Fruit fly (Drosophila melanogaster) whole organism, prepupa: Measurements from ENCODE around the gene Tango6.

Source experiments
- CG10669 ChIP-seq: fragments of 200-800 bp; sonication (Bioruptor generic); optimal IDR thresholded peaks from 3 replicates; lab custom pipeline; 2018; ENCODE audit warnings: missing biosample characterization, mild to moderate bottlenecking, missing genetic modification characterization, moderate library complexity
- CG11294 ChIP-seq: fragments of 200-800 bp; sonication (Bioruptor generic); IDR thresholded peaks from 2 replicates; pipeline ENCODE4 v1.3.6; 2022; ENCODE audit warnings: missing biosample characterization, missing genetic modification characterization
- CG11762 ChIP-seq: fragments of 200-800 bp; sonication (Bioruptor generic); optimal IDR thresholded peaks from 3 replicates; lab custom pipeline; 2016; ENCODE audit warnings: missing biosample characterization, missing genetic modification characterization; ENCODE audit not compliant: insufficient read depth
- CG11902 ChIP-seq: fragments of 200-800 bp; sonication (Bioruptor generic); optimal IDR thresholded peaks from 3 replicates; lab custom pipeline; 2016; ENCODE audit warnings: missing biosample characterization, missing genetic modification characterization
- CG15336 ChIP-seq: fragments of 200-800 bp; sonication (Bioruptor generic); IDR thresholded peaks from 2 replicates; pipeline ENCODE4 v1.3.6; 2022; ENCODE audit warnings: missing biosample characterization, missing genetic modification characterization
- CG1621 ChIP-seq: fragments of 200-800 bp; sonication (Bioruptor generic); optimal IDR thresholded peaks from 3 replicates; lab custom pipeline; 2018; ENCODE audit warnings: missing biosample characterization, mild to moderate bottlenecking, missing genetic modification characterization
- CG3032 ChIP-seq: fragments of 200-800 bp; optimal IDR thresholded peaks from 2 replicates; lab custom pipeline; 2019; ENCODE audit warnings: missing biosample characterization, mild to moderate bottlenecking, missing genetic modification characterization, moderate library complexity
- CG31627 ChIP-seq: fragments of 200-800 bp; sonication (Bioruptor generic); optimal IDR thresholded peaks from 3 replicates; lab custom pipeline; 2016; ENCODE audit warnings: missing biosample characterization, missing genetic modification characterization
- CG32006 ChIP-seq: fragments of 200-800 bp; sonication (Bioruptor generic); optimal IDR thresholded peaks from 3 replicates; lab custom pipeline; 2017; ENCODE audit warnings: missing biosample characterization, mild to moderate bottlenecking, missing genetic modification characterization
- CG34406 ChIP-seq: fragments of 200-800 bp; sonication (Bioruptor generic); optimal IDR thresholded peaks from 3 replicates; lab custom pipeline; 2016; ENCODE audit warnings: missing biosample characterization, missing genetic modification characterization
- CG3919 ChIP-seq: fragments of 200-800 bp; sonication (Bioruptor generic); optimal IDR thresholded peaks from 3 replicates; lab custom pipeline; 2016; ENCODE audit warnings: missing biosample characterization, missing genetic modification characterization
- CG4318 ChIP-seq: fragments of 200-800 bp; sonication (Bioruptor generic); optimal IDR thresholded peaks from 3 replicates; lab custom pipeline; 2017; ENCODE audit warnings: missing biosample characterization, mild to moderate bottlenecking, missing genetic modification characterization
- CG6276 ChIP-seq: fragments of 200-800 bp; sonication (Bioruptor generic); optimal IDR thresholded peaks from 2 replicates; lab custom pipeline; 2017; ENCODE audit warnings: missing biosample characterization, mild to moderate bottlenecking, missing genetic modification characterization
- CG6792 ChIP-seq: fragments of 200-800 bp; sonication (Bioruptor generic); optimal IDR thresholded peaks from 3 replicates; lab custom pipeline; 2016; ENCODE audit warnings: missing biosample characterization, missing genetic modification characterization
- CG6808 ChIP-seq: fragments of 200-800 bp; sonication (Bioruptor generic); optimal IDR thresholded peaks from 3 replicates; lab custom pipeline; 2017; ENCODE audit warnings: missing biosample characterization, missing genetic modification characterization, mild to moderate bottlenecking, moderate library complexity, missing genetic modification reagents
- CG6854 ChIP-seq: fragments of 200-800 bp; sonication (Bioruptor generic); optimal IDR thresholded peaks from 2 replicates; lab custom pipeline; 2017; ENCODE audit warnings: missing biosample characterization, mild to moderate bottlenecking, missing genetic modification characterization
- CG7368 ChIP-seq: fragments of 200-800 bp; sonication (Bioruptor generic); optimal IDR thresholded peaks from 3 replicates; lab custom pipeline; 2016; ENCODE audit warnings: missing biosample characterization, missing genetic modification characterization
- CG8632 ChIP-seq: fragments of 200-800 bp; sonication (Bioruptor generic); optimal IDR thresholded peaks from 3 replicates; lab custom pipeline; 2016; ENCODE audit warnings: missing biosample characterization, missing genetic modification characterization
- CG9139 ChIP-seq: fragments of 200-800 bp; sonication (Bioruptor generic); optimal IDR thresholded peaks from 3 replicates; lab custom pipeline; 2017; ENCODE audit warnings: missing biosample characterization, mild to moderate bottlenecking, missing genetic modification characterization
- Eip78C ChIP-seq: fragments of 200-800 bp; sonication (Bioruptor generic); peaks from one replicate; lab custom pipeline; 2016; ENCODE audit warnings: missing biosample characterization, missing genetic modification characterization
- Eip93F ChIP-seq: fragments of 200-800 bp; sonication (Bioruptor generic); optimal IDR thresholded peaks from 2 replicates; lab custom pipeline; 2016; ENCODE audit warnings: missing biosample characterization, mild to moderate bottlenecking, missing genetic modification characterization
- Ets21C ChIP-seq: fragments of 200-800 bp; sonication (Bioruptor generic); optimal IDR thresholded peaks from 3 replicates; lab custom pipeline; 2016; ENCODE audit warnings: missing biosample characterization, missing genetic modification characterization
- Ets96B ChIP-seq: fragments of 200-800 bp; optimal IDR thresholded peaks from 2 replicates; lab custom pipeline; 2019; ENCODE audit warnings: missing biosample characterization, mild to moderate bottlenecking, missing genetic modification characterization, moderate library complexity
- Hr38 ChIP-seq: sonication (Bioruptor generic); optimal IDR thresholded peaks from 2 replicates; lab custom pipeline; 2016; ENCODE audit warnings: missing biosample characterization, missing genetic modification characterization
- Hr39 ChIP-seq: fragments of 200-800 bp; sonication (Bioruptor generic); optimal IDR thresholded peaks from 2 replicates; lab custom pipeline; 2016; ENCODE audit warnings: missing biosample characterization, missing genetic modification characterization
- Lpt ChIP-seq: fragments of 200-800 bp; sonication (Bioruptor generic); optimal IDR thresholded peaks from 3 replicates; lab custom pipeline; 2016; ENCODE audit warnings: missing biosample characterization, missing genetic modification characterization
- Met ChIP-seq: fragments of 200-800 bp; sonication (Bioruptor generic); optimal IDR thresholded peaks from 3 replicates; lab custom pipeline; 2016; ENCODE audit warnings: missing biosample characterization, missing genetic modification characterization
- Smox ChIP-seq: fragments of 200-800 bp; sonication (Bioruptor generic); optimal IDR thresholded peaks from 3 replicates; lab custom pipeline; 2016; ENCODE audit warnings: missing biosample characterization, missing genetic modification characterization
- Sox102F ChIP-seq: fragments of 200-800 bp; sonication (Bioruptor generic); optimal IDR thresholded peaks from 2 replicates; lab custom pipeline; 2016; ENCODE audit warnings: missing biosample characterization, mild to moderate bottlenecking, missing genetic modification characterization
- Sox14 ChIP-seq: fragments of 200-800 bp; sonication (Bioruptor generic); optimal IDR thresholded peaks from 3 replicates; lab custom pipeline; 2016; ENCODE audit warnings: missing biosample characterization, missing genetic modification characterization
- Sox15 ChIP-seq: fragments of 200-800 bp; sonication (Bioruptor generic); optimal IDR thresholded peaks from 3 replicates; lab custom pipeline; 2016; ENCODE audit warnings: missing biosample characterization, missing genetic modification characterization
- achi ChIP-seq: fragments of 200-800 bp; sonication (Bioruptor generic); optimal IDR thresholded peaks from 3 replicates; lab custom pipeline; 2016; ENCODE audit warnings: missing biosample characterization, missing genetic modification characterization
- acj6 ChIP-seq: fragments of 200-800 bp; sonication (Bioruptor generic); optimal IDR thresholded peaks from 3 replicates; lab custom pipeline; 2016; ENCODE audit warnings: missing biosample characterization, missing genetic modification characterization
- dac ChIP-seq: fragments of 200-800 bp; sonication (Bioruptor generic); optimal IDR thresholded peaks from 2 replicates; lab custom pipeline; 2017; ENCODE audit warnings: missing biosample characterization, mild to moderate bottlenecking, missing genetic modification characterization
- eg ChIP-seq: fragments of 200-800 bp; sonication (Bioruptor generic); IDR thresholded peaks from 3 replicates; pipeline ENCODE4 v1.3.6; 2022; ENCODE audit warnings: missing biosample characterization, missing genetic modification characterization
- esn ChIP-seq: fragments of 200-800 bp; sonication (Bioruptor generic); optimal IDR thresholded peaks from 2 replicates; lab custom pipeline; 2016; ENCODE audit warnings: missing biosample characterization, mild to moderate bottlenecking, missing genetic modification characterization, moderate library complexity
- fd59A ChIP-seq: fragments of 200-800 bp; sonication (Bioruptor generic); optimal IDR thresholded peaks from 2 replicates; lab custom pipeline; 2017; ENCODE audit warnings: missing biosample characterization, mild to moderate bottlenecking, missing genetic modification characterization, missing genetic modification reagents
- fkh ChIP-seq: fragments of 200-800 bp; sonication (Bioruptor generic); optimal IDR thresholded peaks from 3 replicates; lab custom pipeline; 2017; ENCODE audit warnings: missing biosample characterization, mild to moderate bottlenecking, missing genetic modification characterization, moderate library complexity
- lz ChIP-seq: fragments of 200-800 bp; sonication (Bioruptor generic); optimal IDR thresholded peaks from 3 replicates; lab custom pipeline; 2016; ENCODE audit warnings: missing biosample characterization, missing genetic modification characterization
- net ChIP-seq: fragments of 200-800 bp; sonication (Bioruptor generic); optimal IDR thresholded peaks from 3 replicates; lab custom pipeline; 2016; ENCODE audit warnings: missing biosample characterization, missing genetic modification characterization
- salr ChIP-seq, 2 experiments: fragments of 200-800 bp; sonication (Bioruptor generic); optimal IDR thresholded peaks; 3 replicates each; lab custom pipeline; 2016 to 2018; ENCODE audit warnings: missing biosample characterization in 2 of 2, missing genetic modification characterization in 2 of 2, mild to moderate bottlenecking in 1 of 2
- spab ChIP-seq: fragments of 200-800 bp; sonication (Bioruptor generic); optimal IDR thresholded peaks from 2 replicates; lab custom pipeline; 2017; ENCODE audit warnings: missing biosample characterization, mild to moderate bottlenecking, missing genetic modification characterization, missing genetic modification reagents
- ss ChIP-seq, 2 experiments: fragments of 200-800 bp; sonication (Bioruptor generic); optimal IDR thresholded peaks; 2 replicates in 1 of 2; 3 replicates in 1 of 2; lab custom pipeline; 2017 to 2018; ENCODE audit warnings: mild to moderate bottlenecking in 2 of 2, missing biosample characterization in 2 of 2, missing genetic modification characterization in 2 of 2, moderate library complexity in 1 of 2
- svp ChIP-seq: fragments of 200-800 bp; sonication (Bioruptor generic); peaks from one replicate; lab custom pipeline; 2016; ENCODE audit warnings: missing biosample characterization, missing genetic modification characterization
- topi ChIP-seq: fragments of 200-800 bp; sonication (Bioruptor generic); optimal IDR thresholded peaks from 3 replicates; lab custom pipeline; 2016; ENCODE audit warnings: missing biosample characterization, missing genetic modification characterization

Gene Tango6

DNA sequence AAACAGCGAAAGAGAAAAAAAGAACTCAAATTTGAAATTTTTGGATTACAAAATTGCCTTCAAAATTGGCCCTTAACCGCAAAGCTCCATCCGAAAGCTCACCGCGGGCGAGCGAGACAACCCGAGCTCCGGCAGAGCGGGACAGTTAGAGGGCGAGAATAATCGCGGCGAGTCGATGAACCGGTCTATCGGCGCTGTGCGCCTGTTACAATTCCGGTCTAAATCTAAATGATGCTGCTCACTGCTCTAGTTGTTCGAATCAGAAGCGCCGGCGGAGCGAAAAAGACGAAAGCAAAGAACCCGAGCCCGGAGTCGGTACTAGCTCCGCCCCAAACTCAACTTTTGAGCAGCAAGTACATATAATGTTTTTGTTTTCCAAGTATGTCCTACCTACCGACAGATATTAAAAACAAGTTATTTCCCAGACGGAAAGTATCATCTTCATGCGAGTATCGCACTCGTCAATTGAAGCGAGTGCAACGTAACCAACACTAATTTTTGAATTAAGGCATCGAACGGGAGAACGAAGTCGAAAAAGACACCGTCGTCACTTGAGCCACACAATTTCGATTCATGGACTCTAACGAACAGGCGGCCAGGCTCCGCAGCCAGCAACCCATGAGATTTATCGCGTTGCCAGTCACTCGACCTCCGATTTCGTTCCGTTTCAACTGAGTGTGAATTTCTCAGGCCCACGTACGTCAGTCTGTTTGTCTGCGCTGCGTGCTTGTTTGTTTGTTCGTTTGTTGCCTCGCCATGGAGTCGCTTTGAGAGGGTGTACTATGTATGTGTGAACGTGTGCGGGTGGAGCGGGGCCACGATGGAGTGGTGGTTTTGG is 24.4 kb upstream of the Tango6 start (continued):
- TF ChIP-seq CG6276 (GFP tag; lab: Kevin White, UChicago) = no peak
- no peak for TF ChIP-seq CG6792 (GFP tag; lab: Kevin White, UChicago)
- no peak for TF ChIP-seq Sox102F (GFP tag; lab: Kevin White, UChicago)
- TF ChIP-seq Eip93F = peak; percentile 66
- TF ChIP-seq CG10669 (GFP tag; lab: Kevin White, UChicago) = no peak
- no peak for TF ChIP-seq CG31627 (GFP tag; lab: Kevin White, UChicago)
- TF ChIP-seq Sox14 (GFP tag; lab: Kevin White, UChicago) = no peak
- peak; percentile 12 for TF ChIP-seq topi (GFP tag; lab: Kevin White, UChicago)
- TF ChIP-seq fd59A = no peak

DNA sequence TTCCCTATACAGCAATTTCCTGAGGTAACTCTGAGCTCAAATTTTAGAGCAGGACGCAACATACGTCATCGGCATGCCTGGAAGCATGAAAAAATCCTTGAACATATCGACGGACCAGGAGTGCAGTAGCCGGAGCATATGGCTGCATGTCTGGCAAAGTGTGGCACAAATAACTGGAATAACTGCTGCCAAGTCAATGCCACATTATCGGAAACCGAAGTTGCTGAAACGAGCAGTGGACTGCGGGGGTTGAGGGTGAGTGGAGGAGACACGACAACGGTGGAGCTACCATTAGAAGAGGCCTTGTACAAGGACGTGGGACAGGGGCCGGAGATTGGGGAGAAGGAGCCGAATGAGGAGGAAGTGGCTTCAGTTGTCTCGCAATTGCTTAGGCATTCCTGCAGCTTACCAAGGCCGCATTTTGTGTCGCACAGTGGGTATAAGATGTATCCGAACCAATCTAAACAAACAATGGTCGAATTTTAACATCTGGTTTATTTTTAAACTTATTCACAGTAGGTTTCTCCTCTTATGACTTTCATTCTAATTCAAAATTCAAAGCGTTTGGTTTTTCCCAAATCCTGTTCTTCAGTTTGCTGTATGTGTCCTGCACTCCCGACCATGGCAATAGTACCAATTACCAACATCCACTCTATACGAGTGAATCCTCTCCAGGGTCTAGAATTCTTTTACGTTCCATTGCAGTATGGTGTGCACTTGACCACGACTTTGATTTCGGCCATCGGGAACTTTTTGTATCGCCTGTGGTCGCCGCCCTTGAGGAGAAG is 22.9 kb upstream of the Tango6 start, which contains the start of gene CG46304:
Gene CG46304, plus strand, starts transcription at position 541 of the 788 bp plus-strand sequence.
- TF ChIP-seq salr (GFP tag; optimal IDR thresholded peaks at IDR 0.05; lab: Kevin White, UChicago) (no peak), spab (GFP tag; lab: Kevin White, UChicago) (peak; percentile 51), eg (GFP tag; lab: Robert Waterston, UW) (0 out of 3 replicates have a peak, but pooled peaks have one; percentile 13), Eip93F (no peak), CG6276 (GFP tag; lab: Kevin White, UChicago) (no peak), CG4318 (GFP tag; lab: Kevin White, UChicago) (no peak), Ets96B (tag; lab: Kevin White, UChicago) (peak; percentile 38), lz (GFP tag; lab: Kevin White, UChicago) (peak; percentile 53), acj6 (peak; percentile 32), esn (GFP tag; lab: Kevin White, UChicago) (peak; percentile 55), achi (GFP tag; lab: Kevin White, UChicago) (peak; percentile 41), Eip78C (GFP tag; lab: Kevin White, UChicago) (peak; percentile 85), dac (GFP tag; lab: Kevin White, UChicago) (no peak), Sox102F (GFP tag; lab: Kevin White, UChicago) (peak; percentile 35), fkh (GFP tag; lab: Kevin White, UChicago) (no peak), CG8632 (GFP tag; lab: Kevin White, UChicago) (peak; percentile 1), Hr39 (GFP tag; lab: Kevin White, UChicago) (peak; percentile 39), CG6792 (GFP tag; lab: Kevin White, UChicago) (peak; percentile 19), CG1621 (no peak), Smox (peak; percentile 35), CG31627 (GFP tag; lab: Kevin White, UChicago) (peak; percentile 54), Ets21C (GFP tag; lab: Kevin White, UChicago) (peak; percentile 12), net (GFP tag; lab: Kevin White, UChicago) (no peak), CG11762 (GFP tag; lab: Kevin White, UChicago) (peak; percentile 6), Lpt (peak; percentile 61), topi (GFP tag; lab: Kevin White, UChicago) (peak; percentile 59), CG34406 (peak; percentile 9), CG11902 (peak; percentile 6), CG10669 (GFP tag; lab: Kevin White, UChicago) (peak; percentile 33), CG6808 (GFP tag; lab: Kevin White, UChicago) (peak; percentile 62), CG9139 (GFP tag; lab: Kevin White, UChicago) (no peak), Hr38 (no peak), CG3919 (GFP tag; lab: Kevin White, UChicago) (peak; percentile 39), Met (GFP tag; lab: Kevin White, UChicago) (peak; percentile 55), CG11294 (GFP tag; lab: Robert Waterston, UW) (no peak), svp (GFP tag; lab: Kevin White, UChicago) (peak; percentile 83), CG15336 (GFP tag; lab: Robert Waterston, UW) (no peak), CG3032 (tag; lab: Kevin White, UChicago) (peak; percentile 55), CG32006 (GFP tag; lab: Kevin White, UChicago) (peak; percentile 59), CG6854 (GFP tag; lab: Kevin White, UChicago) (no peak), ss (GFP tag; optimal IDR thresholded peaks at IDR 0.05; lab: Kevin White, UChicago) (peak in 1 of 2 experiments; percentile 33), CG7368 (GFP tag; lab: Kevin White, UChicago) (no peak), Sox15 (GFP tag; lab: Kevin White, UChicago) (peak; percentile 22)
